Worm (Caenorhabditis elegans) whole organism, L3 larva: ENCODE measurements around the gene K01B6.3.

Experiments used
- R02D3.7 ChIP-seq: fragments of 150-350 bp; optimal IDR thresholded peaks from 2 replicates; lab custom pipeline; 2014; ENCODE audit warnings: missing biosample characterization, missing genetic modification characterization
- ZK546.5 ChIP-seq: sonication (generic microtip); optimal IDR thresholded peaks from 2 replicates; lab custom pipeline; 2017; ENCODE audit warnings: missing biosample characterization, missing genetic modification characterization
- aly-2 ChIP-seq: fragments of 150-350 bp; optimal IDR thresholded peaks from 2 replicates; lab custom pipeline; 2014; ENCODE audit warnings: missing biosample characterization, missing genetic modification characterization
- ama-1 ChIP-seq: fragments of 150-350 bp; optimal IDR thresholded peaks from 2 replicates; lab custom pipeline; 2018
- ceh-16 ChIP-seq: sonication (generic microtip); optimal IDR thresholded peaks from 2 replicates; lab custom pipeline; 2017; ENCODE audit warnings: missing biosample characterization, missing genetic modification characterization
- ceh-82 ChIP-seq: fragments of 150-350 bp; optimal IDR thresholded peaks from 2 replicates; lab custom pipeline; 2014; ENCODE audit warnings: missing biosample characterization, missing genetic modification characterization
- egl-5 ChIP-seq: fragments of 150-350 bp; optimal IDR thresholded peaks from 2 replicates; lab custom pipeline; 2017; ENCODE audit warnings: missing biosample characterization, missing genetic modification reagents, missing genetic modification characterization, inconsistent platforms
- elt-1 ChIP-seq: fragments of 150-350 bp; optimal IDR thresholded peaks from 2 replicates; lab custom pipeline; 2014; ENCODE audit warnings: missing biosample characterization, missing genetic modification characterization
- elt-2 ChIP-seq: sonication (generic microtip); optimal IDR thresholded peaks from 2 replicates; lab custom pipeline; 2016; ENCODE audit warnings: missing genetic modification reagents, mild to moderate bottlenecking, missing genetic modification characterization, missing compliant biosample characterization
- elt-3 ChIP-seq, 3 experiments: fragments of 150-350 bp in 1 of 3; sonication (generic microtip) in 2 of 3; optimal IDR thresholded peaks; 2 replicates in 2 of 3; 4 replicates in 1 of 3; lab custom pipeline; 2014 to 2017; ENCODE audit warnings: missing biosample characterization in 3 of 3, missing genetic modification characterization in 3 of 3
- eor-1 ChIP-seq, 2 experiments: fragments of 150-350 bp; optimal IDR thresholded peaks; 2 replicates each; lab custom pipeline; 2014 to 2018; ENCODE audit warnings: missing biosample characterization in 2 of 2, missing genetic modification characterization in 2 of 2
- fkh-10 ChIP-seq: sonication (generic microtip); optimal IDR thresholded peaks from 2 replicates; lab custom pipeline; 2017; ENCODE audit warnings: missing biosample characterization, missing genetic modification reagents, missing genetic modification characterization
- fkh-2 ChIP-seq: fragments of 150-350 bp; optimal IDR thresholded peaks from 2 replicates; lab custom pipeline; 2014; ENCODE audit warnings: missing biosample characterization, missing genetic modification reagents, missing genetic modification characterization
- hmg-11 ChIP-seq: sonication (generic microtip); optimal IDR thresholded peaks from 2 replicates; lab custom pipeline; 2016; ENCODE audit warnings: missing genetic modification characterization, missing compliant biosample characterization
- lin-15B ChIP-seq: fragments of 150-350 bp; optimal IDR thresholded peaks from 2 replicates; lab custom pipeline; 2014; ENCODE audit warnings: missing biosample characterization, missing genetic modification characterization
- mdl-1 ChIP-seq: fragments of 150-350 bp; optimal IDR thresholded peaks from 2 replicates; lab custom pipeline; 2014; ENCODE audit warnings: missing biosample characterization, missing genetic modification characterization
- mml-1 ChIP-seq: fragments of 150-350 bp; sonication (generic microtip); optimal IDR thresholded peaks from 3 replicates; lab custom pipeline; 2014; ENCODE audit warnings: missing biosample characterization, missing genetic modification characterization
- nfya-1 ChIP-seq: sonication (generic microtip); optimal IDR thresholded peaks from 2 replicates; lab custom pipeline; 2017; ENCODE audit warnings: missing genetic modification characterization, mild to moderate bottlenecking, missing compliant biosample characterization, antibody characterized with exemption, moderate library complexity; ENCODE audit not compliant: insufficient read depth
- nhr-11 ChIP-seq: fragments of 150-350 bp; optimal IDR thresholded peaks from 2 replicates; lab custom pipeline; 2014; ENCODE audit warnings: missing biosample characterization, missing genetic modification characterization
- nhr-12 ChIP-seq: fragments of 150-350 bp; optimal IDR thresholded peaks from 2 replicates; lab custom pipeline; 2014; ENCODE audit warnings: missing biosample characterization, missing genetic modification characterization
- nhr-23 ChIP-seq: fragments of 150-350 bp; optimal IDR thresholded peaks from 2 replicates; lab custom pipeline; 2014; ENCODE audit warnings: missing biosample characterization, missing genetic modification reagents, missing genetic modification characterization
- nhr-237 ChIP-seq: fragments of 150-350 bp; optimal IDR thresholded peaks from 2 replicates; lab custom pipeline; 2014; ENCODE audit warnings: missing biosample characterization, missing genetic modification characterization
- nhr-25 ChIP-seq: sonication (generic microtip); optimal IDR thresholded peaks from 2 replicates; lab custom pipeline; 2017; ENCODE audit warnings: missing biosample characterization, missing genetic modification characterization
- nhr-28 ChIP-seq: fragments of 150-350 bp; optimal IDR thresholded peaks from 2 replicates; lab custom pipeline; 2014; ENCODE audit warnings: missing biosample characterization, missing genetic modification characterization
- nhr-43 ChIP-seq: sonication (generic microtip); optimal IDR thresholded peaks from 2 replicates; lab custom pipeline; 2016; ENCODE audit warnings: mild to moderate bottlenecking, missing genetic modification characterization, missing compliant biosample characterization; ENCODE audit not compliant: poor library complexity, severe bottlenecking
- nhr-67 ChIP-seq: fragments of 150-350 bp; optimal IDR thresholded peaks from 2 replicates; lab custom pipeline; 2014; ENCODE audit warnings: missing biosample characterization, missing genetic modification characterization
- nhr-76 ChIP-seq: fragments of 150-350 bp; sonication (generic microtip); optimal IDR thresholded peaks from 5 replicates; lab custom pipeline; 2014; ENCODE audit warnings: missing biosample characterization, missing genetic modification characterization
- pha-4 ChIP-seq: fragments of 150-350 bp; optimal IDR thresholded peaks from 2 replicates; lab custom pipeline; 2014; ENCODE audit warnings: missing biosample characterization, missing genetic modification reagents, missing genetic modification characterization
- pqm-1 ChIP-seq: fragments of 150-350 bp; optimal IDR thresholded peaks from 2 replicates; lab custom pipeline; 2017; ENCODE audit warnings: missing biosample characterization, missing genetic modification characterization, inconsistent platforms
- sea-2 ChIP-seq: fragments of 150-350 bp; sonication (generic microtip); optimal IDR thresholded peaks from 4 replicates; lab custom pipeline; 2014; ENCODE audit warnings: missing biosample characterization, missing genetic modification reagents, missing genetic modification characterization
- skn-1 ChIP-seq: fragments of 150-350 bp; optimal IDR thresholded peaks from 2 replicates; lab custom pipeline; 2014; ENCODE audit warnings: missing biosample characterization, missing genetic modification characterization
- snpc-4 ChIP-seq: fragments of 150-350 bp; optimal IDR thresholded peaks from 2 replicates; lab custom pipeline; 2014; ENCODE audit warnings: missing biosample characterization, missing genetic modification characterization
- tbx-2 ChIP-seq: sonication (generic microtip); optimal IDR thresholded peaks from 2 replicates; lab custom pipeline; 2016; ENCODE audit warnings: mild to moderate bottlenecking, missing genetic modification characterization, missing compliant biosample characterization
- unc-39 ChIP-seq: sonication (generic microtip); optimal IDR thresholded peaks from 4 replicates; lab custom pipeline; 2017; ENCODE audit warnings: missing biosample characterization, missing genetic modification characterization
- unc-62 ChIP-seq: fragments of 150-350 bp; sonication (generic microtip); optimal IDR thresholded peaks from 4 replicates; lab custom pipeline; 2014; ENCODE audit warnings: missing biosample characterization, missing genetic modification reagents, missing genetic modification characterization
- zag-1 ChIP-seq: fragments of 150-350 bp; optimal IDR thresholded peaks from 2 replicates; lab custom pipeline; 2014; ENCODE audit warnings: missing biosample characterization, missing genetic modification characterization
- ztf-11 ChIP-seq: fragments of 150-350 bp; optimal IDR thresholded peaks from 2 replicates; lab custom pipeline; 2014; ENCODE audit warnings: missing biosample characterization, missing genetic modification characterization

K01B6.3 gene

ce11 chrIII:9327910-9328309, 27.9 kb downstream of the K01B6.3 start:
- TF ChIP-seq elt-2 (tag; lab: Kevin White, UChicago) (no peak), pqm-1 (tag; lab: Kevin White, UChicago) (no peak), fkh-2 (no peak), nhr-43 (tag; lab: Kevin White, UChicago) (no peak), ceh-16 (tag; lab: Kevin White, UChicago) (no peak), snpc-4 (no peak), lin-15B (no peak), skn-1 (tag; lab: Kevin White, UChicago) (no peak), zag-1 (tag; lab: Kevin White, UChicago) (no peak), aly-2 (tag; lab: Kevin White, UChicago) (no peak), nhr-67 (no peak), ZK546.5 (no peak), sea-2 (GFP tag; lab: Kevin White, UChicago) (no peak), nhr-25 (tag; lab: Kevin White, UChicago) (no peak), ztf-11 (tag; lab: Kevin White, UChicago) (no peak), eor-1 (tag; optimal IDR thresholded peaks at IDR 0.05; lab: Kevin White, UChicago) (no peak), nhr-11 (no peak), tbx-2 (tag; lab: Kevin White, UChicago) (no peak)

- TF ChIP-seq ceh-82 (tag; lab: Kevin White, UChicago) (no peak), mml-1 (no peak), sea-2 (GFP tag; lab: Kevin White, UChicago) (no peak), nhr-67 (no peak), nhr-11 (no peak), ceh-16 (tag; lab: Kevin White, UChicago) (no peak), nhr-76 (tag; lab: Kevin White, UChicago) (no peak), nhr-23 (no peak), nhr-28 (tag; lab: Kevin White, UChicago) (no peak), unc-62 (GFP tag; lab: Kevin White, UChicago) (no peak), nfya-1 (tag; lab: Kevin White, UChicago) (no peak)
These were observed 28.7 kb downstream of the K01B6.3 start for ce11 chrIII:9328732-9329131.

ce11 chrIII:9329266-9329665, 29.2 kb downstream of the K01B6.3 start, which contains the start of gene C40H1.3:
TSS of gene C40H1.3 (minus strand) at chrIII:9329366.
- TF ChIP-seq R02D3.7 (no peak), tbx-2 (tag; lab: Kevin White, UChicago) (no peak), mml-1 (no peak)

ce11 chrIII:9329790-9330366, 29.9 kb downstream of the K01B6.3 start, which contains the start of gene ttr-5:
TSS of gene ttr-5 (plus strand) at chrIII:9330316.
- TF ChIP-seq R02D3.7 (no peak), pqm-1 (tag; lab: Kevin White, UChicago) (no peak), sea-2 (GFP tag; lab: Kevin White, UChicago) (no peak), nhr-11 (no peak), aly-2 (tag; lab: Kevin White, UChicago) (no peak), egl-5 (tag; lab: Kevin White, UChicago) (no peak)

- peak; percentile 37 for TF ChIP-seq pha-4 (tag; lab: Kevin White, UChicago)
- TF ChIP-seq fkh-10 (GFP tag; lab: Kevin White, UChicago), result no peak
- peak; percentile 49 for TF ChIP-seq nfya-1 (tag; lab: Kevin White, UChicago)
These were observed 31.1 kb downstream of the K01B6.3 start, which contains the start of gene ufc-1 for ce11 chrIII:9331084-9331564. TSS of gene ufc-1 (plus strand) at chrIII:9331514.

ce11 chrIII:9334174-9334573, 34.2 kb downstream of the K01B6.3 start, which contains the start of gene elo-4:
TSS of gene elo-4 (minus strand) at chrIII:9334274.
- TF ChIP-seq unc-62 (GFP tag; lab: Kevin White, UChicago) (no peak), zag-1 (tag; lab: Kevin White, UChicago) (no peak), hmg-11 (tag; lab: Kevin White, UChicago) (no peak), tbx-2 (tag; lab: Kevin White, UChicago) (no peak), nhr-23 (no peak), nhr-12 (tag; lab: Kevin White, UChicago) (no peak), elt-3 (tag; optimal IDR thresholded peaks at IDR 0.05; lab: Kevin White, UChicago) (no peak), nhr-237 (tag; lab: Kevin White, UChicago) (no peak), ama-1 (lab: Kevin White, UChicago) (no peak), mdl-1 (no peak), aly-2 (tag; lab: Kevin White, UChicago) (no peak), ceh-82 (tag; lab: Kevin White, UChicago) (no peak), elt-2 (tag; lab: Kevin White, UChicago) (no peak), unc-39 (tag; lab: Kevin White, UChicago) (no peak), elt-1 (tag; lab: Kevin White, UChicago) (no peak), ceh-16 (tag; lab: Kevin White, UChicago) (no peak), nhr-11 (no peak)
- TF ChIP-seq, all 47 proteins: peak for 0
